Worm (Caenorhabditis elegans): ENCODE results near the gene R09H3.3.

The R09H3.3 gene

DNA sequence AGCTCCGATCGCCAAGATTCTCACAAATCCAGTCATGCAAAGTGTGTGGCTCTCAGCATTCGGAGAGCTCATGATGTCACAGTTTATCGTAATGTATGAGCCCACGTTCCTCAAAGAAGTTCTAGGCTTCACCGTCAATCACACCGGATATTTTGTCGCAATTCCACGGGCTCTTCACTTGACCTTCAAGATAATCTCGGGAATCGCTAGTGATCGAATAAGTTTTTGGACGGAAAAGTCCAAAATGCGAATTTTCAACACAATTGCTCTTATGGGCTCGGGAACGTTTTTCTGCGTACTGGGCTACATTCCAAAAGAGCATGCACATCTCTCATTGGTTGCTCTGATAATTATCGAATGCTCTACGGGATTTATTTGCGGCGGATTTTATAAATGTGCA is 45.6 kb downstream of the R09H3.3 start:
- no peak for TF ChIP-seq nhr-85 (tag)
- TF ChIP-seq hpl-2 (GFP tag; optimal IDR thresholded peaks at IDR 0.05): no peak
- TF ChIP-seq nhr-90 (tag; optimal IDR thresholded peaks at IDR 0.05; ENCODE audit: poor library complexity): no peak
- TF ChIP-seq nhr-47 (tag; optimal IDR thresholded peaks at IDR 0.05): no peak
- TF ChIP-seq rnt-1 (tag; optimal IDR thresholded peaks at IDR 0.05): no peak
- no peak for TF ChIP-seq ets-5 (GFP tag; IDR thresholded peaks at IDR 0.05)
- no peak for TF ChIP-seq xbp-1 (tag; optimal IDR thresholded peaks at IDR 0.05)
- no peak for TF ChIP-seq nhr-19 (GFP tag; conservative IDR thresholded peaks at IDR 0.05)
- no peak for TF ChIP-seq unc-62 (GFP tag; optimal IDR thresholded peaks at IDR 0.05)

ce11 chrX:1620678-1621449 is 47.8 kb downstream of the R09H3.3 start, which contains the start of gene H11E01.2:
Gene H11E01.2 (plus strand): TSS chrX:1621057.
- TF ChIP-seq nhr-71 (tag; optimal IDR thresholded peaks at IDR 0.05) (peak; percentile 62), dsc-1 (tag; optimal IDR thresholded peaks at IDR 0.05) (no peak), nhr-237 (tag; optimal IDR thresholded peaks at IDR 0.05) (no peak), nhr-20 (tag; optimal IDR thresholded peaks at IDR 0.05) (no peak), elt-3 (tag; optimal IDR thresholded peaks at IDR 0.05) (peak in 1 of 6 experiments; percentile 34), blmp-1 (tag; optimal IDR thresholded peaks at IDR 0.05) (peak; percentile 24), snu-23 (GFP tag; optimal IDR thresholded peaks at IDR 0.05) (peak; percentile 16), snpc-4 (tag; optimal IDR thresholded peaks at IDR 0.05) (peak; percentile 7), rnt-1 (tag; optimal IDR thresholded peaks at IDR 0.05) (peak; percentile 31)
